Worm (Caenorhabditis elegans) whole organism, midembryonic: ENCODE measurements around the gene B0361.14.

Source experiments
- cog-1 ChIP-seq: sonication (generic microtip); optimal IDR thresholded peaks from 2 replicates; lab custom pipeline; 2016; ENCODE audit warnings: missing genetic modification characterization, missing compliant biosample characterization
- flt-1 ChIP-seq: fragments of 200-800 bp; sonication (Bioruptor generic); IDR thresholded peaks from 2 replicates; pipeline ENCODE4 v1.3.6; 2022; ENCODE audit warnings: missing genetic modification characterization, missing compliant biosample characterization
- klf-2 ChIP-seq: fragments of 200-800 bp; sonication (Bioruptor generic); conservative IDR thresholded peaks from 2 replicates; pipeline ENCODE4 v1.3.6; 2022; ENCODE audit warnings: missing genetic modification reagents, missing genetic modification characterization, missing compliant biosample characterization
- ref-1 ChIP-seq: fragments of 200-800 bp; sonication (Bioruptor generic); conservative IDR thresholded peaks from 2 replicates; pipeline ENCODE4 v1.3.6; 2022; ENCODE audit warnings: missing genetic modification reagents, missing genetic modification characterization, missing compliant biosample characterization
- tab-1 ChIP-seq: fragments of 200-800 bp; sonication (Bioruptor generic); IDR thresholded peaks from 2 replicates; pipeline ENCODE4 v1.3.6; 2022; ENCODE audit warnings: missing genetic modification characterization, missing compliant biosample characterization
- ztf-23 ChIP-seq: fragments of 200-800 bp; sonication (Bioruptor generic); IDR thresholded peaks from 2 replicates; pipeline ENCODE4 v1.3.6; 2022; ENCODE audit warnings: missing genetic modification reagents, missing genetic modification characterization, missing compliant biosample characterization
- ztf-29 ChIP-seq: fragments of 200-800 bp; sonication (Bioruptor generic); IDR thresholded peaks from 2 replicates; pipeline ENCODE4 v1.3.6; 2022; ENCODE audit warnings: missing genetic modification reagents, missing genetic modification characterization, missing compliant biosample characterization

DNA sequence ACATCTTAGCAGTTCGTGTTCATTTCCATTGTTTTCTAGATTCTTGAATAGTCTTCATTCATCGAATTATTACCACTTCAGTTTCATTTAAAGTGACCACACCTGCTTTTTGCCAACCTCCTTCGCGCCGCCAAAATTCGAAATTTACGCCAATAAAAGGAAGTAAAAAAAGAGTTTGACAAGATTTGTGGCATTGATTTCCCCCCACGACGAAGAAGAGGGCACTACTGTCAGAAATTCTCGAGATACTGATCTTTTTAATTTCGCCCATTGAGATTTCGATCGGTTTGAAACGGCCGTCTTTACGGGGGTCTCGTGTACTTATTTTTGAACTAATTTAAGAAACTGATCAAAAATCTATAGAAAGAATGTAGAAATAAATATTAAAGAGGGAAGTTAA is 2.3 kb upstream of the B0361.14 start:
- TF ChIP-seq ztf-29 (no peak), klf-2 (GFP tag; lab: Robert Waterston, UW) (no peak), ref-1 (GFP tag; lab: Robert Waterston, UW) (no peak), flt-1 (no peak), tab-1 (GFP tag; lab: Robert Waterston, UW) (no peak), cog-1 (tag; lab: Kevin White, UChicago) (no peak), ztf-23 (no peak)
